Fruit fly (Drosophila melanogaster): Measurements from ENCODE around the gene pxb.

pxb gene

DNA sequence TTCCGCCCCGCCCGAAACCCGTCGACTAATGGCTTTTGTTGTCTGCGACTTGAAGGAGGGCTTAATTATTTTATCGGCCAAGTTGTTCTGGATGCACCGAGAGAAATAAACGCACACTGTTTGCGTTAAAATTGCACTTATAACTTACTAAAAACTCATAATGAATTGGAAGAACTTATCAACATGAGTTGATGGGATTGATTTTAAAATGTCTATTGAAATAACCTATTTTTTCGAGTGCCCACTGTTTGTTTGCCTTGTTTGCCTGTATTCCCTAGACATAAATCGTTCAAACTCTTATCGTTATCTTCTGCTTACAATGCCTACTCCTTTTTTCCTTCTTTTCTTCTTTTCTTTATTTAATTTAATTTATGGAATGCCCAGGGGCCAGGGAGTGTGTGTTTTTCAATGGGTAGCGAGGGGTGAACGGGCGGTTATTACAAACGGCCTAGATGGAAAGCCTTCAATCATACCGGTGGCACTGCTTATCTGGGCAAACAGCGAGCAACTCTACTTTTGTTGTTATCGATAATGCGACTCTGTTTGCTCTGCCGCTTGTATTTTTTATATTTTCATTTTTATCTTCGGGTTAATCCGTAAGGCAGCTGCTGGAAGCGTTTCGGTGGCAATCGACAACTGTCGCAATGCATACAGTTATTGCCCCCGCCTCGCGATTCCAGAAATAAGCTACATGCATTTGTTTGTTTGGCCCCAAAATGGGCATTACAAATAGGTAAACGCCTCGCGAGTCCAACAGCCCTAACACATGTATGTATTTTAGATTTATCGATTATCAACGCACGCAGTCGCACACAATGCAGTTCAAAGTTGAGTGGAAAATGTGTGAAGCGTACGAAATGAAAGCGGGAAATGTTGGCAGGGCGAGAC is 10.4 kb downstream of the pxb start:
- TF ChIP-seq CTCF (optimal IDR thresholded peaks at IDR 0.05) (no peak), CG8478 (optimal IDR thresholded peaks at IDR 0.05) (no peak)

- no peak for TF ChIP-seq CTCF (optimal IDR thresholded peaks at IDR 0.05)
Observed at dm6 chr3R:15677074-15677409, 11.1 kb downstream of the pxb start.

DNA sequence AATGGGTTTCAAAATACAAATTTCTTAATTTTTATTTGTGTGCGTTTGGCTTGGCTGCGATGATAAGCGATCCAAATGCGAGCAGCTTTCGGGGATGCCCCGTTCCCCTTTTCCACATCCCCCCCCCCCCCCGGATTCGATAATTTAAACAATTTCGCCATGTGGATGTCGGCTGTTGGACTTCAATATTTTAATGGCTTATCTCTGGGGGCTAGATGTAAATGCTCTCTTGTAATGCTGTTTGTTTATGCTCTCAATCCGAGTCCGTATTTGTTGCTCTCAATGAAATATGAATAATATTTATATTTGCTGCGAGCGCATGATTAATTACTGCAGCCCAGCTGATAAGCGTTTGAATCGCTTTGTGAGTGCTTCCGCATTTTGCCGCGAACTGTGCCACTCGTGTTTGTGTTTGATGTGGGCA is 11.6 kb downstream of the pxb start:
- TF ChIP-seq CG8478 (optimal IDR thresholded peaks at IDR 0.05), result no peak
- no peak for TF ChIP-seq CTCF (optimal IDR thresholded peaks at IDR 0.05)

DNA sequence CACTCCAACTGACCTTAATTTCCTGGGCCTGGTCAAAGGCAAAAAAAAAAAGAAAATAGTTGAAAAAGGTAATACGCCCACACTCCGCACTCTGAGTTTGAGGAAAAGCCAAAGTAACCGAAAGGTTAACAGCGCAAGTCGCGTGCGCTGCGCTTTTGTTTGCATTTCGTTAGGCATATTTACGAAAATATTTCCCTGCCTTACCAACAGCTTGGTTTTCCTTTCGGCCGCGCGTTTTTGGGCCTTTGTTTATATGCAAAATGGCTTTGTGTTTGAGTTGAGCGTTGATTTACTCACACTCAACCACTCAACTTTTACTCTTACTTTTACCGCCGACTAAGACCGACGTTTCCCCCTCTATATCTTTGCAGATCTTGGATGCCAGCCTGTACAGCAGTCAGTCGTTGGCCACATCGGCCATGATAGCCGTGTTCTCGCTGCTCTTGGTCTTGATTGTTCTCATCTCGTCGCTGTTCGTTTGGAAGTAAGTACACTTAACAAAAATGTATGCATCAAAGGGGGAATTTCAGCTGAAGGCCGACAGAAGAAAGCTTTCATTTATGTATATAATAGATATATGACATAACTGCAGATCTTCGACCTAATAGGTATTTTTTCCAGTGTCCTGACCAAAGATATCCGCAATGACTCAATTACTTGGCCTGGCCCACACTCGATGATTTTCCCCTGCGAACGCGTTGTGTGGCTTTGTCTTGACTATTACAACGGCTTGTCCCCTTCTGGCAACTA is 13.0 kb downstream of the pxb start:
- TF ChIP-seq CG8478 (optimal IDR thresholded peaks at IDR 0.05) (no peak), CTCF (optimal IDR thresholded peaks at IDR 0.05) (no peak)

dm6 chr3R:15679989-15680388 is 14.0 kb downstream of the pxb start:
- TF ChIP-seq CTCF (optimal IDR thresholded peaks at IDR 0.05) (no peak), CG8478 (optimal IDR thresholded peaks at IDR 0.05) (no peak)

DNA sequence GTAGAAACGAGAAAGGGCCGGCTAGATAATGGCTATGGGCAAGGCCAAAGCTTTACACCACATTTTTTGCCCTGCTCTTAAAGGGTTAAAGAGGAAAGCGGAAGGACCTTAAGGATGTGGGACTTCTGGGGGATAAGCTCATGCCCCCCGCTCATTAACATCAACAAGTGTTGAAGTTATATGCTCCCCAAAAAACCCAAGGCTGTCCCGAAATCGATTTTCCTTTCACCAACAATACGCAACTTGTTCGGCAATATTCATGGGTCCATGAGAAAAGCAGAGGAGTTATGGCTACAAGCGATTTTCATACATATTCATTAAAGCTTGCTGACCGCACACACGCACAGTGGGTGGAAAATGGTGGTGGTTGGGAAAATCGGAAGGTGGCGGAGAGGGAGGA is 14.7 kb downstream of the pxb start:
- TF ChIP-seq CTCF (optimal IDR thresholded peaks at IDR 0.05) (no peak), CG8478 (optimal IDR thresholded peaks at IDR 0.05) (no peak)

dm6 chr3R:15688441-15688840 is 22.5 kb downstream of the pxb start:
- TF ChIP-seq CG8478 (optimal IDR thresholded peaks at IDR 0.05), result no peak
- no peak for TF ChIP-seq CTCF (optimal IDR thresholded peaks at IDR 0.05)

DNA sequence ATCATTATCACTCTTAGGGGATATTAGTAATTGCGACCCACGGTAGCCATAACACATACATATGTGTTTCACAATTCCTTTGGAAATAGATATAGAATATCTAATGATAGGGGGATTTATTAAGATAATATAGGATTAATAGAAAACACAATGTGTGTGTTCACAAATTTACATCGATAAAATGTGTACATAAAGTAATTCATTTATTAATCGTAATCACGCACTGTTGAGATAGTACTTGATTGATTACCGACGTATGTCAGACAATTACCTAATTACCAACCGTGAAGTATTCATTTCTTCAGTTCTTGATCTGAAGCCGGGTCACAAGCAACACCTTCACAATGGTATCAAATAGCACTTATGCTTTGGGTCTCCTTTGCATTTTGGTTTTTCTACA is 26.8 kb downstream of the pxb start, which contains the start of gene CG31446:
Gene CG31446, plus strand, starts transcription at position 301 of the 400 bp plus-strand sequence.
- no peak for TF ChIP-seq CTCF (optimal IDR thresholded peaks at IDR 0.05)
- TF ChIP-seq CG8478 (optimal IDR thresholded peaks at IDR 0.05), result no peak

dm6 chr3R:15694332-15694731 is 28.3 kb downstream of the pxb start:
- no peak for TF ChIP-seq CG8478 (optimal IDR thresholded peaks at IDR 0.05)
- no peak for TF ChIP-seq CTCF (optimal IDR thresholded peaks at IDR 0.05)

DNA sequence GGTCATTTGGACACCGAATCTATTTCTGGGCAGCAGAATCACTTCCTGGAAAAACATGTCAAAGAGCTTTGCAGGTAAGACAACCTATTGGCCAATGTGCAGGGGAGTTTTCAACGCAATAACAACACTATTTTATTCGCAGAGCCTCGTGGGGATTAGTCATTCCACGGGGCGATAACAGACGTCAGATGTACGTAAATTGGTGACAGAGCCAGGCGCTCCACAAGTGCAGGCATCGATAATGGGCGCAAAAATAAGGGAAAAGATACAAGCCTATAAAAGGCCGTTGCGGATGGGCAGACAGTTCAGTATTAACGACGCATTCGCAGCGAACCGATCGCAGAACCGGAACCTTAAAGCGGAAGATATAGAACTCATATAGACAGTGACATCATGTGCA is 29.0 kb downstream of the pxb start, which contains the start of gene CG5399:
Gene CG5399, plus strand, starts transcription at position 301 of the 400 bp plus-strand sequence.
- no peak for TF ChIP-seq CTCF (optimal IDR thresholded peaks at IDR 0.05)
- no peak for TF ChIP-seq CG8478 (optimal IDR thresholded peaks at IDR 0.05)

- TF ChIP-seq CTCF (optimal IDR thresholded peaks at IDR 0.05), result no peak
- no peak for TF ChIP-seq CG8478 (optimal IDR thresholded peaks at IDR 0.05)
Observed at dm6 chr3R:15696461-15697044, 30.6 kb downstream of the pxb start.

DNA sequence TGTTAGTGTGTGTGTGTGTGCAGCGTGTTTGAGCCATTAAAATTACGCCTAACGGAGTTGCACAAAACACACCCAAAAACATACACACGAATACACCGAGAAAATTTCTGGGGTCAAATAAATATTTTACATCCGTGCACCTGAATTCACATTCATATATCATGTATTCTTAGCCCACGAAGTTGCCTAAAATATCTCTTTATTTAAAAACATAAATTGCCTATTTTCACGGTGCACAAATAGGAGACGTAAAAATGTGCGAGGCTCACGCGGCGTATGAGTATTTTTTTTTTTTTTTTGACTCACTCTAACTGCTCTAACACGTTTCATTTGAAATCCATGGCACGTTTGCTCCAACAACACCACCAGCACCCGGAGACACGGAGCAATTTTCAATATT is 34.8 kb downstream of the pxb start:
- TF ChIP-seq CTCF (optimal IDR thresholded peaks at IDR 0.05), result no peak

dm6 chr3R:15704376-15704775 is 38.4 kb downstream of the pxb start, which contains the start of gene CG5404:
Gene CG5404, plus strand, starts transcription at chr3R:15704676.
- TF ChIP-seq CG8478 (optimal IDR thresholded peaks at IDR 0.05), result no peak
- TF ChIP-seq CTCF (optimal IDR thresholded peaks at IDR 0.05), result no peak

dm6 chr3R:15716485-15716884 is 50.5 kb downstream of the pxb start, which contains the start of gene CG31294:
Gene CG31294, minus strand, starts transcription at chr3R:15716585.
- TF ChIP-seq CG8478 (optimal IDR thresholded peaks at IDR 0.05) (no peak), CTCF (optimal IDR thresholded peaks at IDR 0.05) (no peak)

DNA sequence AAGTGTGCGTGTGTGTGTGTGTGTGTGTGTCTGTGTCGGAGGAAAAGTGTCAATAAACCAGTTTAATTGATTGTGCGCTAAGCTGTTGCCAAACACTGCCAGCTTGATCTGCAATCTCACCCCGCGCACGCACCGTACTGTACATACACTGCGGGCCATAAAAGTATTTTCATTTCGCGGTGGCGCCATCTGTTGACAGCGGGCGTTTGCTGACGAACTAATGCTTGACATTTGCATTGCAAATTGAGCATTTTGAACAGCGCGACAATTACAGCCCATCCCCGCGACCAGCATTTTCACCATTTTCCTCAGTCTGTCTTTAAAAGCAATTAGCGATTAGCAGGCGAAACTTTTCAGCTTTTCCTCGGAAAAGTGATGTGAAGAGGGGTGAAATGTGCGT is 64.6 kb downstream of the pxb start:
- TF ChIP-seq CTCF (optimal IDR thresholded peaks at IDR 0.05), result peak; percentile 80 to 86
- TF ChIP-seq CG8478 (optimal IDR thresholded peaks at IDR 0.05), result no peak
